Fruit fly (Drosophila melanogaster) whole organism, embryonic: ENCODE data around the gene Patr-1.

ENCODE experiments used
- Asciz ChIP-seq: fragments of 200-800 bp; sonication (Bioruptor generic); optimal IDR thresholded peaks from 2 replicates; lab custom pipeline; 2017; ENCODE audit warnings: missing biosample characterization, mild to moderate bottlenecking, missing genetic modification characterization, missing genetic modification reagents
- Atf3 ChIP-seq: fragments of 200-800 bp; sonication (Bioruptor generic); optimal IDR thresholded peaks from 3 replicates; lab custom pipeline; 2016; ENCODE audit warnings: missing biosample characterization, missing genetic modification characterization
- CG10147 ChIP-seq: fragments of 200-800 bp; sonication (Bioruptor generic); optimal IDR thresholded peaks from 2 replicates; lab custom pipeline; 2019; ENCODE audit warnings: missing biosample characterization, mild to moderate bottlenecking, missing genetic modification characterization, moderate library complexity
- CG1024 ChIP-seq: fragments of 200-800 bp; sonication (Bioruptor generic); IDR thresholded peaks from 2 replicates; pipeline ENCODE4 v1.3.6; 2022; ENCODE audit warnings: missing biosample characterization, missing genetic modification characterization
- CG10267 ChIP-seq: fragments of 200-800 bp; sonication (Bioruptor generic); optimal IDR thresholded peaks from 2 replicates; lab custom pipeline; 2018; ENCODE audit warnings: missing biosample characterization, mild to moderate bottlenecking, missing genetic modification characterization, moderate library complexity
- CG11247 ChIP-seq: fragments of 200-800 bp; sonication (Bioruptor generic); IDR thresholded peaks from 2 replicates; pipeline ENCODE4 v1.3.6; 2022; ENCODE audit warnings: missing biosample characterization, missing genetic modification characterization
- CG15479 ChIP-seq: fragments of 200-800 bp; sonication (Bioruptor generic); optimal IDR thresholded peaks from 3 replicates; lab custom pipeline; 2019; ENCODE audit warnings: missing biosample characterization, mild to moderate bottlenecking, missing genetic modification characterization, moderate library complexity
- CG2202 ChIP-seq: fragments of 200-800 bp; sonication (Bioruptor generic); optimal IDR thresholded peaks from 2 replicates; lab custom pipeline; 2018; ENCODE audit warnings: missing biosample characterization, mild to moderate bottlenecking, missing genetic modification characterization
- CG2889 ChIP-seq: fragments of 200-800 bp; sonication (Bioruptor generic); IDR thresholded peaks from 3 replicates; pipeline ENCODE4 v1.3.6; 2022; ENCODE audit warnings: missing biosample characterization, missing genetic modification characterization
- CG30431 ChIP-seq: fragments of 200-800 bp; sonication (Bioruptor generic); optimal IDR thresholded peaks from 2 replicates; lab custom pipeline; 2017; ENCODE audit warnings: missing biosample characterization, missing genetic modification characterization
- CG3065 ChIP-seq: fragments of 200-800 bp; sonication (Bioruptor generic); optimal IDR thresholded peaks from 2 replicates; lab custom pipeline; 2016; ENCODE audit warnings: missing biosample characterization, missing genetic modification characterization
- CG31224 ChIP-seq: fragments of 200-800 bp; sonication (Bioruptor generic); IDR thresholded peaks from 2 replicates; pipeline ENCODE4 v1.3.6; 2022; ENCODE audit warnings: missing biosample characterization, missing genetic modification characterization
- CG3281 ChIP-seq: fragments of 200-800 bp; sonication (Bioruptor generic); optimal IDR thresholded peaks from 3 replicates; lab custom pipeline; 2017; ENCODE audit warnings: missing biosample characterization, mild to moderate bottlenecking, missing genetic modification characterization
- CG3995 ChIP-seq: fragments of 200-800 bp; sonication (Bioruptor generic); optimal IDR thresholded peaks from 3 replicates; lab custom pipeline; 2016; ENCODE audit warnings: missing biosample characterization, missing genetic modification characterization
- CG4282 ChIP-seq: fragments of 200-800 bp; sonication (Bioruptor generic); optimal IDR thresholded peaks from 2 replicates; lab custom pipeline; 2016; ENCODE audit warnings: missing biosample characterization, missing genetic modification characterization
- CG43689 ChIP-seq: fragments of 200-800 bp; sonication (Bioruptor generic); IDR thresholded peaks from 2 replicates; pipeline ENCODE4 v1.3.6; 2022; ENCODE audit warnings: missing biosample characterization, missing genetic modification characterization
- CG4404 ChIP-seq: fragments of 200-800 bp; sonication (Bioruptor generic); IDR thresholded peaks from 2 replicates; pipeline ENCODE4 v1.3.6; 2022; ENCODE audit warnings: missing biosample characterization, missing genetic modification characterization
- Chrac-16 ChIP-seq: fragments of 200-800 bp; sonication (Bioruptor generic); optimal IDR thresholded peaks from 3 replicates; lab custom pipeline; 2016; ENCODE audit warnings: missing biosample characterization, missing genetic modification characterization
- Dbx ChIP-seq: fragments of 200-800 bp; sonication (Bioruptor generic); IDR thresholded peaks from 3 replicates; pipeline ENCODE4 v1.3.6; 2022; ENCODE audit warnings: missing biosample characterization, missing genetic modification characterization
- Doc3 ChIP-seq: fragments of 200-800 bp; sonication (Bioruptor generic); IDR thresholded peaks from 3 replicates; pipeline ENCODE4 v1.3.6; 2022; ENCODE audit warnings: missing biosample characterization, missing genetic modification characterization; ENCODE audit not compliant: partially characterized antibody
- ERR ChIP-seq: fragments of 200-800 bp; sonication (Bioruptor generic); optimal IDR thresholded peaks from 2 replicates; lab custom pipeline; 2016; ENCODE audit warnings: missing biosample characterization, missing genetic modification characterization
- Eip74EF ChIP-seq, 2 experiments: fragments of 200-800 bp in 1 of 2; fragments of >200 bp in 1 of 2; sonication (Bioruptor generic) in 1 of 2; optimal IDR thresholded peaks; 2 replicates each; lab custom pipeline; 2017 to 2019; ENCODE audit warnings: missing biosample characterization in 2 of 2, missing genetic modification characterization in 2 of 2, mild to moderate bottlenecking in 1 of 2, moderate library complexity in 1 of 2
- Fer1 ChIP-seq: fragments of 200-800 bp; sonication (Bioruptor generic); optimal IDR thresholded peaks from 2 replicates; lab custom pipeline; 2017; ENCODE audit warnings: missing biosample characterization, mild to moderate bottlenecking, missing genetic modification characterization
- GATAe ChIP-seq: fragments of 200-800 bp; sonication (Bioruptor generic); conservative IDR thresholded peaks from 2 replicates; pipeline ENCODE4 v1.3.6; 2022; ENCODE audit warnings: missing biosample characterization, missing genetic modification characterization
- Gsc ChIP-seq: fragments of 200-800 bp; sonication (Bioruptor generic); IDR thresholded peaks from 2 replicates; pipeline ENCODE4 v1.3.6; 2022; ENCODE audit warnings: missing biosample characterization, missing genetic modification characterization
- Gug ChIP-seq: fragments of 200-800 bp; sonication (Bioruptor generic); IDR thresholded peaks from 4 replicates; pipeline ENCODE4 v1.3.6; 2022; ENCODE audit warnings: missing biosample characterization, missing genetic modification characterization
- HHEX ChIP-seq: fragments of 200-800 bp; sonication (Bioruptor generic); optimal IDR thresholded peaks from 3 replicates; lab custom pipeline; 2017; ENCODE audit warnings: missing biosample characterization, mild to moderate bottlenecking, missing genetic modification characterization, missing genetic modification reagents
- HLHmδ ChIP-seq: fragments of 200-800 bp; sonication (Bioruptor generic); optimal IDR thresholded peaks from 2 replicates; lab custom pipeline; 2018; ENCODE audit warnings: missing biosample characterization, mild to moderate bottlenecking, missing genetic modification characterization, moderate library complexity
- MTF-1 ChIP-seq: fragments of 200-800 bp; sonication (Bioruptor generic); optimal IDR thresholded peaks from 2 replicates; lab custom pipeline; 2018; ENCODE audit warnings: missing biosample characterization, mild to moderate bottlenecking, missing genetic modification characterization, borderline replicate concordance
- Sry-β ChIP-seq: fragments of 200-800 bp; sonication (Bioruptor generic); optimal IDR thresholded peaks from 2 replicates; lab custom pipeline; 2018; ENCODE audit warnings: missing biosample characterization, mild to moderate bottlenecking, missing genetic modification characterization, moderate library complexity
- ac ChIP-seq: fragments of 200-800 bp; sonication (Bioruptor generic); optimal IDR thresholded peaks from 3 replicates; lab custom pipeline; 2017; ENCODE audit warnings: missing biosample characterization, mild to moderate bottlenecking, missing genetic modification characterization
- ase ChIP-seq: fragments of 200-800 bp; sonication (Bioruptor generic); IDR thresholded peaks from 3 replicates; pipeline ENCODE4 v1.3.6; 2022; ENCODE audit warnings: missing biosample characterization, missing genetic modification characterization
- ash1 ChIP-seq: fragments of 200-800 bp; sonication (Bioruptor generic); optimal IDR thresholded peaks from 2 replicates; lab custom pipeline; 2018; ENCODE audit warnings: missing biosample characterization, mild to moderate bottlenecking, missing genetic modification characterization
- chinmo ChIP-seq: fragments of 200-800 bp; sonication (Bioruptor generic); IDR thresholded peaks from 4 replicates; pipeline ENCODE4 v1.3.6; 2022; ENCODE audit warnings: missing biosample characterization, missing genetic modification characterization; ENCODE audit not compliant: partially characterized antibody
- corto ChIP-seq: fragments of 200-800 bp; sonication (Bioruptor generic); optimal IDR thresholded peaks from 2 replicates; lab custom pipeline; 2016; ENCODE audit warnings: missing biosample characterization, mild to moderate bottlenecking, missing genetic modification characterization, moderate library complexity
- crol ChIP-seq: fragments of 200-800 bp; sonication (Bioruptor generic); IDR thresholded peaks from 2 replicates; pipeline ENCODE4 v1.3.6; 2022; ENCODE audit warnings: missing biosample characterization, missing genetic modification characterization
- gce ChIP-seq: fragments of 200-800 bp; sonication (Bioruptor generic); IDR thresholded peaks from 3 replicates; pipeline ENCODE4 v1.3.6; 2022; ENCODE audit warnings: missing biosample characterization, missing genetic modification characterization
- gem ChIP-seq: fragments of 200-800 bp; sonication (Bioruptor generic); optimal IDR thresholded peaks from 2 replicates; lab custom pipeline; 2019; ENCODE audit warnings: missing biosample characterization, mild to moderate bottlenecking, missing genetic modification characterization, moderate library complexity
- h ChIP-seq: fragments of >200 bp; optimal IDR thresholded peaks from 2 replicates; lab custom pipeline; 2017
- hb ChIP-seq: fragments of 200-800 bp; sonication (Bioruptor generic); IDR thresholded peaks from 3 replicates; pipeline ENCODE4 v1.3.6; 2022; ENCODE audit warnings: missing biosample characterization, missing genetic modification characterization; ENCODE audit not compliant: partially characterized antibody
- inv ChIP-seq: fragments of 200-800 bp; sonication (Bioruptor generic); IDR thresholded peaks from 2 replicates; pipeline ENCODE4 v1.3.6; 2022; ENCODE audit warnings: missing biosample characterization, missing genetic modification characterization; ENCODE audit not compliant: partially characterized antibody
- klu ChIP-seq: fragments of 200-800 bp; sonication (Bioruptor generic); IDR thresholded peaks from 2 replicates; pipeline ENCODE4 v1.3.6; 2022; ENCODE audit warnings: missing biosample characterization, missing genetic modification characterization
- lbe ChIP-seq: fragments of 200-800 bp; sonication (Bioruptor generic); optimal IDR thresholded peaks from 2 replicates; lab custom pipeline; 2016; ENCODE audit warnings: missing biosample characterization, mild to moderate bottlenecking, missing genetic modification characterization
- lmd ChIP-seq: fragments of 200-800 bp; sonication (Bioruptor generic); IDR thresholded peaks from 2 replicates; pipeline ENCODE4 v1.3.6; 2022; ENCODE audit warnings: missing biosample characterization, missing genetic modification characterization
- p53 ChIP-seq: fragments of 200-800 bp; sonication (Bioruptor generic); optimal IDR thresholded peaks from 2 replicates; lab custom pipeline; 2016; ENCODE audit warnings: missing biosample characterization, missing genetic modification characterization
- ro ChIP-seq: fragments of 200-800 bp; sonication (Bioruptor generic); IDR thresholded peaks from 2 replicates; pipeline ENCODE4 v1.3.6; 2022; ENCODE audit warnings: missing biosample characterization, missing genetic modification characterization
- salm ChIP-seq: fragments of 200-800 bp; sonication (Bioruptor generic); optimal IDR thresholded peaks from 2 replicates; lab custom pipeline; 2018; ENCODE audit warnings: missing biosample characterization, mild to moderate bottlenecking, missing genetic modification characterization
- tgo ChIP-seq: fragments of 200-800 bp; sonication (Bioruptor generic); IDR thresholded peaks from 3 replicates; pipeline ENCODE4 v1.3.6; 2022; ENCODE audit warnings: missing biosample characterization, missing genetic modification characterization
- tio ChIP-seq: fragments of 200-800 bp; sonication (Bioruptor generic); optimal IDR thresholded peaks from 2 replicates; lab custom pipeline; 2017; ENCODE audit warnings: missing biosample characterization, missing genetic modification characterization, inconsistent platforms
- trem ChIP-seq: fragments of 200-800 bp; optimal IDR thresholded peaks from 3 replicates; lab custom pipeline; 2019; ENCODE audit warnings: missing biosample characterization, mild to moderate bottlenecking, missing genetic modification characterization, moderate library complexity

The Patr-1 gene

dm6 chr3R:17080666-17081358, 37.4 kb downstream of the Patr-1 start (continued):
- peak; percentile 90 for TF ChIP-seq CG11247 (GFP tag; lab: Robert Waterston, UW)
- TF ChIP-seq hb: no peak
- peak; percentile 67 for TF ChIP-seq ERR (GFP tag; lab: Kevin White, UChicago)
- TF ChIP-seq corto (GFP tag; lab: Kevin White, UChicago): peak; percentile 65
- TF ChIP-seq Gsc (GFP tag; lab: Robert Waterston, UW): no peak
- TF ChIP-seq CG43689 (GFP tag; lab: Robert Waterston, UW): peak; percentile 85
- peak; percentile 93 for TF ChIP-seq Gug (GFP tag; lab: Robert Waterston, UW)
- TF ChIP-seq tio: peak; percentile 97
- TF ChIP-seq salm (tag; lab: Kevin White, UChicago): peak; percentile 96
- peak; percentile 94 for TF ChIP-seq Chrac-16 (GFP tag; lab: Kevin White, UChicago)
- TF ChIP-seq gem (tag; lab: Kevin White, UChicago): peak; percentile 98
- TF ChIP-seq CG31224 (GFP tag; lab: Robert Waterston, UW): peak; percentile 83
- TF ChIP-seq CG1024 (GFP tag; lab: Robert Waterston, UW): peak; percentile 69
- TF ChIP-seq CG30431 (GFP tag; lab: Kevin White, UChicago): peak; percentile 91
- no peak for TF ChIP-seq chinmo (GFP tag; lab: Robert Waterston, UW)
- TF ChIP-seq inv (GFP tag; lab: Robert Waterston, UW): no peak
- TF ChIP-seq ac (GFP tag; lab: Kevin White, UChicago): peak; percentile 85
- TF ChIP-seq Sry-β (GFP tag; lab: Kevin White, UChicago): peak; percentile 53
- peak; percentile 71 for TF ChIP-seq MTF-1
- TF ChIP-seq HLHmδ (GFP tag; lab: Kevin White, UChicago): no peak
- no peak for TF ChIP-seq CG15479 (GFP tag; lab: Kevin White, UChicago)
- peak; percentile 97 for TF ChIP-seq Asciz
- peak; percentile 72 for TF ChIP-seq CG2889
- peak; percentile 91 for TF ChIP-seq ase (GFP tag; lab: Robert Waterston, UW)
- no peak for TF ChIP-seq h (lab: Kevin White, UChicago)
- peak; percentile 86 for TF ChIP-seq gce (GFP tag; lab: Robert Waterston, UW)
- TF ChIP-seq ro (GFP tag; lab: Robert Waterston, UW): peak; percentile 79
- peak; percentile 95 for TF ChIP-seq CG2202 (tag; lab: Kevin White, UChicago)
- TF ChIP-seq trem (tag; lab: Kevin White, UChicago): peak; percentile 93
- peak; percentile 89 for TF ChIP-seq CG3065
- peak; percentile 47 for TF ChIP-seq GATAe
- TF ChIP-seq Atf3: peak; percentile 85
- TF ChIP-seq CG3281: peak; percentile 95
- TF ChIP-seq Doc3: no peak
- peak; percentile 78 for TF ChIP-seq CG4404 (GFP tag; lab: Robert Waterston, UW)
- TF ChIP-seq CG10267: peak; percentile 90
- TF ChIP-seq Eip74EF (GFP tag; optimal IDR thresholded peaks at IDR 0.05; lab: Kevin White, UChicago): peak in 1 of 2 experiments; percentile 98
- TF ChIP-seq lbe (GFP tag; lab: Kevin White, UChicago): peak; percentile 89
- peak; percentile 55 for TF ChIP-seq ash1 (GFP tag; lab: Kevin White, UChicago)
- TF ChIP-seq p53 (GFP tag; lab: Kevin White, UChicago): peak; percentile 63
- TF ChIP-seq lmd (GFP tag; lab: Robert Waterston, UW): peak; percentile 94
- peak; percentile 47 for TF ChIP-seq CG3995 (GFP tag; lab: Kevin White, UChicago)
- TF ChIP-seq Fer1 (GFP tag; lab: Kevin White, UChicago): peak; percentile 97
- TF ChIP-seq tgo (GFP tag; lab: Robert Waterston, UW): peak; percentile 95
- peak; percentile 87 for TF ChIP-seq Dbx (GFP tag; lab: Robert Waterston, UW)
- peak; percentile 91 for TF ChIP-seq klu (GFP tag; lab: Robert Waterston, UW)
- TF ChIP-seq crol (GFP tag; lab: Robert Waterston, UW): peak; percentile 59
- TF ChIP-seq CG10147 (GFP tag; lab: Kevin White, UChicago): peak; percentile 88
- peak; percentile 94 for TF ChIP-seq HHEX (GFP tag; lab: Kevin White, UChicago)
- TF ChIP-seq CG4282 (GFP tag; lab: Kevin White, UChicago): peak; percentile 69
